Worm (Caenorhabditis elegans) whole organism, late embryonic: ENCODE data around the gene F18A1.1.
A peak's percentile ranks its signal among the peaks of the same experiment; 100 is the strongest.

Source experiments
- C38D4.7 ChIP-seq: fragments of 200-800 bp; sonication (Bioruptor generic); optimal IDR thresholded peaks from 2 replicates; lab custom pipeline; 2018; ENCODE audit warnings: mild to moderate bottlenecking, missing genetic modification characterization, moderate library complexity, missing compliant biosample characterization
- F13H6.1 ChIP-seq: sonication (generic microtip); optimal IDR thresholded peaks from 2 replicates; lab custom pipeline; 2016; ENCODE audit warnings: missing genetic modification characterization, missing compliant biosample characterization
- K09A11.1 ChIP-seq: sonication (generic microtip); optimal IDR thresholded peaks from 2 replicates; lab custom pipeline; 2017; ENCODE audit warnings: antibody characterized with exemption, mild to moderate bottlenecking, missing genetic modification characterization, missing compliant biosample characterization; ENCODE audit not compliant: insufficient read depth
- Y22D7AL.16 ChIP-seq: sonication (generic microtip); optimal IDR thresholded peaks from 2 replicates; lab custom pipeline; 2016; ENCODE audit warnings: missing genetic modification characterization, missing compliant biosample characterization
- ama-1 ChIP-seq: fragments of 150-350 bp; optimal IDR thresholded peaks from 2 replicates; lab custom pipeline; 2014
- ceh-14 ChIP-seq: sonication (generic microtip); optimal IDR thresholded peaks from 2 replicates; lab custom pipeline; 2016; ENCODE audit warnings: missing genotype, missing genetic modification characterization, missing compliant biosample characterization
- ceh-19 ChIP-seq: fragments of 200-800 bp; sonication (Bioruptor generic); optimal IDR thresholded peaks from 2 replicates; lab custom pipeline; 2018; ENCODE audit warnings: mild to moderate bottlenecking, missing genetic modification characterization, missing compliant biosample characterization
- ceh-24 ChIP-seq: sonication (generic microtip); optimal IDR thresholded peaks from 2 replicates; lab custom pipeline; 2016; ENCODE audit warnings: mild to moderate bottlenecking, missing genetic modification characterization, missing compliant biosample characterization
- ceh-30 ChIP-seq: fragments of 150-350 bp; optimal IDR thresholded peaks from 2 replicates; lab custom pipeline; 2014; ENCODE audit warnings: missing biosample characterization, missing genetic modification characterization
- ceh-45 ChIP-seq: fragments of 200-800 bp; sonication (Bioruptor generic); IDR thresholded peaks from 2 replicates; pipeline ENCODE4 v1.3.6; 2022; ENCODE audit warnings: missing genetic modification reagents, missing genetic modification characterization, missing compliant biosample characterization
- ceh-48 ChIP-seq: sonication (generic microtip); optimal IDR thresholded peaks from 2 replicates; lab custom pipeline; 2016; ENCODE audit warnings: missing genetic modification characterization, inconsistent platforms, missing compliant biosample characterization
- ceh-6 ChIP-seq: fragments of 200-800 bp; sonication (Bioruptor generic); optimal IDR thresholded peaks from 2 replicates; lab custom pipeline; 2018; ENCODE audit warnings: mild to moderate bottlenecking, missing genetic modification characterization, missing compliant biosample characterization
- ceh-9 ChIP-seq: sonication (generic microtip); optimal IDR thresholded peaks from 2 replicates; lab custom pipeline; 2016; ENCODE audit warnings: mild to moderate bottlenecking, missing genetic modification characterization, inconsistent platforms, missing compliant biosample characterization
- che-1 ChIP-seq: sonication (generic microtip); optimal IDR thresholded peaks from 2 replicates; lab custom pipeline; 2016; ENCODE audit warnings: mild to moderate bottlenecking, missing genetic modification characterization, missing compliant biosample characterization
- dmd-4 ChIP-seq: sonication (generic microtip); optimal IDR thresholded peaks from 2 replicates; lab custom pipeline; 2016; ENCODE audit warnings: borderline replicate concordance, missing genetic modification characterization, missing compliant biosample characterization
- dve-1 ChIP-seq: sonication (generic microtip); optimal IDR thresholded peaks from 2 replicates; lab custom pipeline; 2017; ENCODE audit warnings: antibody characterized with exemption, mild to moderate bottlenecking, missing genetic modification characterization, missing compliant biosample characterization
- elt-2 ChIP-seq: sonication (generic microtip); optimal IDR thresholded peaks from 2 replicates; lab custom pipeline; 2016; ENCODE audit warnings: missing genetic modification reagents, missing genetic modification characterization, missing compliant biosample characterization
- elt-4 ChIP-seq: sonication (generic microtip); optimal IDR thresholded peaks from 2 replicates; lab custom pipeline; 2016; ENCODE audit warnings: missing genetic modification characterization, missing compliant biosample characterization
- eyg-1 ChIP-seq: sonication (generic microtip); optimal IDR thresholded peaks from 2 replicates; lab custom pipeline; 2016; ENCODE audit warnings: missing genotype, missing genetic modification characterization, missing compliant biosample characterization
- fax-1 ChIP-seq: sonication (generic microtip); optimal IDR thresholded peaks from 2 replicates; lab custom pipeline; 2016; ENCODE audit warnings: missing genotype, missing genetic modification characterization, missing compliant biosample characterization
- fkh-10 ChIP-seq: fragments of 150-350 bp; optimal IDR thresholded peaks from 2 replicates; lab custom pipeline; 2014; ENCODE audit warnings: missing biosample characterization, missing genetic modification reagents, missing genetic modification characterization
- fkh-6 ChIP-seq: sonication (generic microtip); optimal IDR thresholded peaks from 2 replicates; lab custom pipeline; 2016; ENCODE audit warnings: missing genetic modification characterization, missing compliant biosample characterization
- hlh-13 ChIP-seq: fragments of 200-800 bp; sonication (Bioruptor generic); optimal IDR thresholded peaks from 2 replicates; lab custom pipeline; 2018; ENCODE audit warnings: mild to moderate bottlenecking, missing genetic modification characterization, missing compliant biosample characterization
- hlh-15 ChIP-seq: sonication (generic microtip); optimal IDR thresholded peaks from 2 replicates; lab custom pipeline; 2016; ENCODE audit warnings: missing genetic modification characterization, missing compliant biosample characterization
- hlh-30 ChIP-seq: sonication (generic microtip); optimal IDR thresholded peaks from 2 replicates; lab custom pipeline; 2017; ENCODE audit warnings: antibody characterized with exemption, missing genetic modification characterization, missing compliant biosample characterization; ENCODE audit not compliant: insufficient read depth
- hlh-6 ChIP-seq: sonication (generic microtip); optimal IDR thresholded peaks from 2 replicates; lab custom pipeline; 2016; ENCODE audit warnings: missing genotype, missing genetic modification characterization, missing compliant biosample characterization
- hlh-8 ChIP-seq: sonication (generic microtip); optimal IDR thresholded peaks from 2 replicates; lab custom pipeline; 2016; ENCODE audit warnings: missing genotype, missing genetic modification characterization, missing compliant biosample characterization
- lin-11 ChIP-seq: fragments of 200-800 bp; sonication (Bioruptor generic); optimal IDR thresholded peaks from 2 replicates; lab custom pipeline; 2018; ENCODE audit warnings: mild to moderate bottlenecking, missing genetic modification characterization, missing compliant biosample characterization
- madf-2 ChIP-seq: sonication (generic microtip); optimal IDR thresholded peaks from 2 replicates; lab custom pipeline; 2017; ENCODE audit warnings: missing genetic modification characterization, missing compliant biosample characterization
- mec-3 ChIP-seq: sonication (generic microtip); optimal IDR thresholded peaks from 2 replicates; lab custom pipeline; 2016; ENCODE audit warnings: borderline replicate concordance, missing genetic modification characterization, missing compliant biosample characterization
- npax-4 ChIP-seq: sonication (generic microtip); optimal IDR thresholded peaks from 2 replicates; lab custom pipeline; 2016; ENCODE audit warnings: missing genetic modification characterization, missing compliant biosample characterization
- odd-2 ChIP-seq: sonication (generic microtip); optimal IDR thresholded peaks from 2 replicates; lab custom pipeline; 2017; ENCODE audit warnings: antibody characterized with exemption, mild to moderate bottlenecking, missing genetic modification characterization, missing compliant biosample characterization
- pag-3 ChIP-seq: sonication (generic microtip); optimal IDR thresholded peaks from 2 replicates; lab custom pipeline; 2016; ENCODE audit warnings: missing compliant biosample characterization, missing genetic modification characterization, borderline replicate concordance
- pat-9 ChIP-seq: fragments of 200-800 bp; sonication (Bioruptor generic); optimal IDR thresholded peaks from 2 replicates; lab custom pipeline; 2018; ENCODE audit warnings: mild to moderate bottlenecking, missing genetic modification characterization, moderate library complexity, missing compliant biosample characterization
- pax-1 ChIP-seq: fragments of 150-350 bp; optimal IDR thresholded peaks from 2 replicates; lab custom pipeline; 2014; ENCODE audit warnings: missing biosample characterization, missing genetic modification characterization
- pha-4 ChIP-seq: fragments of 150-350 bp; optimal IDR thresholded peaks from 2 replicates; lab custom pipeline; 2018; ENCODE audit warnings: missing biosample characterization, missing genetic modification reagents, missing genetic modification characterization
- pqm-1 ChIP-seq: sonication (generic microtip); optimal IDR thresholded peaks from 2 replicates; lab custom pipeline; 2016; ENCODE audit warnings: missing genetic modification characterization, missing compliant biosample characterization
- pros-1 ChIP-seq: fragments of 150-350 bp; optimal IDR thresholded peaks from 2 replicates; lab custom pipeline; 2014; ENCODE audit warnings: missing biosample characterization, missing genetic modification reagents, missing genetic modification characterization
- ref-2 ChIP-seq: sonication (generic microtip); optimal IDR thresholded peaks from 2 replicates; lab custom pipeline; 2016; ENCODE audit warnings: missing genetic modification characterization, missing compliant biosample characterization
- sox-2 ChIP-seq: fragments of 200-800 bp; sonication (Bioruptor generic); IDR thresholded peaks from 2 replicates; pipeline ENCODE4 v1.3.6; 2022; ENCODE audit warnings: missing genetic modification reagents, missing genetic modification characterization, missing compliant biosample characterization
- tbx-2 ChIP-seq: sonication (generic microtip); optimal IDR thresholded peaks from 2 replicates; lab custom pipeline; 2016; ENCODE audit warnings: missing genetic modification characterization, missing compliant biosample characterization
- tbx-7 ChIP-seq: sonication (generic microtip); optimal IDR thresholded peaks from 2 replicates; lab custom pipeline; 2016; ENCODE audit warnings: missing genotype, missing genetic modification characterization, missing compliant biosample characterization
- ttx-3 ChIP-seq: sonication (generic microtip); optimal IDR thresholded peaks from 2 replicates; lab custom pipeline; 2016; ENCODE audit warnings: missing genetic modification reagents, missing genetic modification characterization, missing compliant biosample characterization
- unc-55 ChIP-seq: sonication (generic microtip); optimal IDR thresholded peaks from 2 replicates; lab custom pipeline; 2017; ENCODE audit warnings: missing biosample characterization, missing genetic modification reagents, missing genetic modification characterization
- unc-86 ChIP-seq: sonication (generic microtip); optimal IDR thresholded peaks from 2 replicates; lab custom pipeline; 2016; ENCODE audit warnings: missing genetic modification characterization, missing compliant biosample characterization

Gene F18A1.1

DNA sequence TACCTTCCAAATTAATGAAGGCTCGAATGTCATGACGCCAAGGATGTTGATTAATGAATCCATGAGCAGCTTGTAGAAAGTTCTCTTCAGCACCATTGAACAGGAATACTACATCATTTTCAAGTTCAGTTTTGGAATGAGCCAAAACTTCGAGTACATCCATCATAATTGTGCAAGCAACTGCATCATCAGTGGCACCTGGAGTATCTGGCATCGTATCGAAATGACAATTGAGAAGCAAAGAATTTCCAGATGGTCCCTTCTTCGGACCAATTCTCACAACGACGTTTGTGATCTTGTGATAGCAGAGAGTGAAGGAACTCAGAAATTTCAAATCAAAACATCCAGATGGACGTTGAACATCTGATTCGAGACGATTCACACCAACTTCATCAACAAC lies 19.7 kb downstream of the F18A1.1 start:
- TF ChIP-seq pqm-1 (tag; lab: Kevin White, UChicago) (no peak), elt-4 (tag; lab: Kevin White, UChicago) (no peak), hlh-8 (tag; lab: Kevin White, UChicago) (no peak), che-1 (tag; lab: Kevin White, UChicago) (no peak), tbx-2 (tag; lab: Kevin White, UChicago) (no peak), odd-2 (tag; lab: Kevin White, UChicago) (no peak), npax-4 (no peak), pax-1 (tag; lab: Kevin White, UChicago) (no peak), ceh-45 (GFP tag; lab: Robert Waterston, UW) (no peak), ceh-6 (GFP tag; lab: Kevin White, UChicago) (no peak), ceh-48 (tag; lab: Kevin White, UChicago) (no peak), dmd-4 (tag; lab: Kevin White, UChicago) (no peak), fkh-6 (tag; lab: Kevin White, UChicago) (no peak), ttx-3 (tag; lab: Kevin White, UChicago) (no peak), eyg-1 (no peak), unc-55 (no peak), fkh-10 (GFP tag; lab: Kevin White, UChicago) (no peak)

- TF ChIP-seq K09A11.1 (no peak), ceh-14 (tag; lab: Kevin White, UChicago) (no peak), mec-3 (tag; lab: Kevin White, UChicago) (no peak), elt-2 (tag; lab: Kevin White, UChicago) (peak; percentile 77), npax-4 (no peak), pqm-1 (tag; lab: Kevin White, UChicago) (no peak)
These were observed 20.5 kb downstream of the F18A1.1 start, which contains the start of gene B0495.7 for ce11 chrII:7705152-7705551. Gene B0495.7 (minus strand): TSS chrII:7705233.

DNA sequence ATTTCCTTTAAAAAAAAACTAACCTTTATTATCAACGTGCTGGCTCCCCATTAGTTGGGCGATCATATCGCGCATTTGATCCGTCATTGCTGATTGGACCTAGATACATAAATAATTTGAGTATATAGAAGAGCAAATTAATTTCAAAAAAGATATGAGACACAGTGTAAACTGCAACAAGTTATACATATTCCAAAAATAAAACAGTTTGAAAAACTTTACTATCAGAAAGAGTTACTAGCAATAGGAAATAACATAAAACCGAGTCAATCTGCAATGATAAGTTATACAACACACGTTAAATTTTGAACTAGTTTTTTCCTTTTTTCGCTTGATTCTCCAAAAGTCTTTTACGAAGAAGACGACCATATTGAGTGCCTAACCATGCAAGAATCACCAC lies 22.7 kb downstream of the F18A1.1 start, which contains the start of gene luc-7L:
Gene luc-7L, minus strand, starts transcription at position 101 of the 400 bp plus-strand sequence.
- no peak for TF ChIP-seq ceh-9
- no peak for TF ChIP-seq pha-4 (tag; lab: Kevin White, UChicago)
- no peak for TF ChIP-seq tbx-2 (tag; lab: Kevin White, UChicago)
- no peak for TF ChIP-seq sox-2 (GFP tag; lab: Robert Waterston, UW)
- TF ChIP-seq unc-55, result no peak

DNA sequence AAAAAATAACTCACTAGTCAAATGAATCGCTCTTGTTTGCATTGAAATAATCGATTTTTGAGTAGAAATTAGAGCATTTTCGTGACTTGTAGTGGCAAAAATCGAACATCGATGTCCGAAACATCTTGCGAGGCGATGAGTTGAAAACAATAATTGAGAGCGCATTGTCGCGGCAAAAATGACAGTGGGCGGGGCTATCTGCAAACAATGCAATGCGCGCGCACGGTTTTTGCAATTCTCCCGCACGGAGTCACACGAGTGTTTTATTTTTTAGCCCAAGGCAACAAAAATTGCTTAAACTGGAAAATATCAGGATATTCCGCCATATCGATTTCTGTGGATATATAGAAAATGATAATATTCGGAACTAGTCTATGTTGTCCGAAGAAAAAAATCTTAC lies 23.9 kb downstream of the F18A1.1 start, which contains the start of gene B0495.9:
Gene B0495.9, minus strand, starts transcription at position 171 of the 400 bp plus-strand sequence.
- peak; percentile 92 for TF ChIP-seq ceh-19
- peak; percentile 42 for TF ChIP-seq hlh-30 (tag; lab: Kevin White, UChicago)
- peak; percentile 89 for TF ChIP-seq F13H6.1 (tag; lab: Kevin White, UChicago)
- peak; percentile 85 for TF ChIP-seq odd-2 (tag; lab: Kevin White, UChicago)
- TF ChIP-seq ref-2 (tag; lab: Kevin White, UChicago), result peak; percentile 96
- peak; percentile 86 for TF ChIP-seq ceh-6 (GFP tag; lab: Kevin White, UChicago)
- TF ChIP-seq dve-1 (tag; lab: Kevin White, UChicago), result peak; percentile 13
- TF ChIP-seq ceh-24 (tag; lab: Kevin White, UChicago), result peak; percentile 68
- peak; percentile 73 for TF ChIP-seq hlh-13
- TF ChIP-seq hlh-6, result peak; percentile 89
- TF ChIP-seq eyg-1, result peak; percentile 84
- no peak for TF ChIP-seq pag-3 (tag; lab: Kevin White, UChicago)
- TF ChIP-seq madf-2 (tag; lab: Kevin White, UChicago), result peak; percentile 83
- no peak for TF ChIP-seq ama-1 (lab: Kevin White, UChicago)
- TF ChIP-seq lin-11 (tag; lab: Kevin White, UChicago), result peak; percentile 75
- peak; percentile 90 for TF ChIP-seq ttx-3 (tag; lab: Kevin White, UChicago)
- TF ChIP-seq pat-9 (tag; lab: Kevin White, UChicago), result peak; percentile 90
- peak; percentile 62 for TF ChIP-seq ceh-48 (tag; lab: Kevin White, UChicago)
- TF ChIP-seq che-1 (tag; lab: Kevin White, UChicago), result peak; percentile 85
- TF ChIP-seq C38D4.7 (GFP tag; lab: Kevin White, UChicago), result peak; percentile 88
- no peak for TF ChIP-seq ceh-30
- TF ChIP-seq pros-1, result no peak
- TF ChIP-seq pqm-1 (tag; lab: Kevin White, UChicago), result peak; percentile 31
- peak; percentile 83 for TF ChIP-seq Y22D7AL.16 (tag; lab: Kevin White, UChicago)
- TF ChIP-seq tbx-7 (tag; lab: Kevin White, UChicago), result peak; percentile 71
- TF ChIP-seq dmd-4 (tag; lab: Kevin White, UChicago), result peak; percentile 88
- TF ChIP-seq fax-1 (tag; lab: Kevin White, UChicago), result peak; percentile 89
- TF ChIP-seq unc-86 (tag; lab: Kevin White, UChicago), result peak; percentile 92
- TF ChIP-seq hlh-8 (tag; lab: Kevin White, UChicago), result peak; percentile 91
- peak; percentile 95 for TF ChIP-seq tbx-2 (tag; lab: Kevin White, UChicago)
- TF ChIP-seq hlh-15, result peak; percentile 90
- peak; percentile 35 for TF ChIP-seq pax-1 (tag; lab: Kevin White, UChicago)
